Worm (Caenorhabditis elegans): Measurements from ENCODE around the gene Y22D7AL.7.
A peak's percentile ranks its signal among the peaks of the same experiment; 100 is the strongest.

The Y22D7AL.7 gene

DNA sequence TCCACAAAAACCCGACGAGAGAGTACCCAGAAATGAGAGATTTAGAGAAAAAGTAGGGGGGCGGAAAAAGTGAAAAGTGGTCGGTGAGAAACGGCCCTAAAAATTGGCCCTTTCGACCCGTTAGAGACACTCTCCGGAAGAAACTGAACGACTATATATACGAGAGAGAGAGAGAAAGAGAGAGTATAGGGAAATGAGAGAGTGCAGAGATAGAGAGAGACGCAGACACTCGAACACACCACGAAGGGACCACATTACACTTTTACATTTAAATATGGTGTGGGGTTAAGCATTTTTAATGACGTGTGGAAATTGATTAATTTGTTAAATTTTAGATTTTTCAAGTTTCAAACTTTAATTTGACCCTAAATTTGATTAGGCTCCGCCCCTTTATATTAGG is 15.1 kb downstream of the Y22D7AL.7 start (continued):
- TF ChIP-seq ceh-16 (tag; optimal IDR thresholded peaks at IDR 0.05), result no peak
- no peak for TF ChIP-seq nhr-129 (tag; optimal IDR thresholded peaks at IDR 0.05)
- no peak for TF ChIP-seq zag-1 (tag; optimal IDR thresholded peaks at IDR 0.05)
- TF ChIP-seq elt-3 (tag; optimal IDR thresholded peaks at IDR 0.05), result no peak
- TF ChIP-seq ama-1 (optimal IDR thresholded peaks at IDR 0.05), result no peak
- no peak for TF ChIP-seq ztf-4 (tag; optimal IDR thresholded peaks at IDR 0.05)
- no peak for TF ChIP-seq skn-1 (tag; optimal IDR thresholded peaks at IDR 0.05)
- TF ChIP-seq crh-2 (tag; optimal IDR thresholded peaks at IDR 0.05), result peak; percentile 39
- TF ChIP-seq lin-39 (tag; optimal IDR thresholded peaks at IDR 0.05), result no peak

DNA sequence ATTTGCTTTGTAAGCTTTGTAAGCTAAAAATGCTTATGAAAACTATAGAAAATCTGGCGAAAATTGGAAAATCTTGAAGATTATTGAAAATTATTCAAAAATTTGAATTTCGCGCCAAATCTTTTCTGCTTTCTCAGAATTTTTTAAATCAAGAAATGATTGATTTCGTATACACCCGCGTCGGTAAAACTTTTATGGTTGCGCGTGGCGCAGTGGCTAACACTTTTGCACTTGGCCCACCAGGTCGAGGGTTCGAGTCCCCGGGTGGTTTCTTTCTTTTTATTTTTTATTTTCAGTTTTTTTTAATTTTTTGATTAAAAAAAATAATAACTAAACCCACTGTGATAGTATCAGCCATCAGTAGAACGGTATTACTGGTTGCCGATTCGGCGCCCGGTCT is 22.4 kb downstream of the Y22D7AL.7 start:
- TF ChIP-seq aly-2 (tag; optimal IDR thresholded peaks at IDR 0.05) (no peak), ceh-16 (tag; optimal IDR thresholded peaks at IDR 0.05) (no peak), snpc-4 (tag; optimal IDR thresholded peaks at IDR 0.05) (no peak), unc-55 (GFP tag; optimal IDR thresholded peaks at IDR 0.05) (no peak), egl-27 (tag; optimal IDR thresholded peaks at IDR 0.05) (no peak), ZK546.5 (tag; optimal IDR thresholded peaks at IDR 0.05) (no peak), peb-1 (tag; optimal IDR thresholded peaks at IDR 0.05) (no peak)

- TF ChIP-seq lsy-2 (tag; optimal IDR thresholded peaks at IDR 0.05), result peak in 1 of 2 experiments; percentile 3
- TF ChIP-seq nhr-77 (tag; optimal IDR thresholded peaks at IDR 0.05), result no peak
Measured at ce11 chrIII:1600670-1601194, 24.2 kb downstream of the Y22D7AL.7 start, which contains the start of gene sms-3. sms-3 (minus strand) TSS chrIII:1601144.

- TF ChIP-seq nhr-6 (tag; optimal IDR thresholded peaks at IDR 0.05) (no peak), nhr-77 (tag; optimal IDR thresholded peaks at IDR 0.05) (no peak), ceh-16 (tag; optimal IDR thresholded peaks at IDR 0.05) (no peak), ZK546.5 (tag; optimal IDR thresholded peaks at IDR 0.05) (no peak), sma-9 (GFP tag; optimal IDR thresholded peaks at IDR 0.05) (peak; percentile 53), sma-9 (tag; optimal IDR thresholded peaks at IDR 0.05) (no peak), ama-1 (optimal IDR thresholded peaks at IDR 0.05) (no peak), nhr-129 (tag; optimal IDR thresholded peaks at IDR 0.05) (peak; percentile 8), zag-1 (tag; optimal IDR thresholded peaks at IDR 0.05) (no peak), alr-1 (tag; optimal IDR thresholded peaks at IDR 0.05) (no peak), F13H6.1 (tag; optimal IDR thresholded peaks at IDR 0.05) (peak; percentile 20), elt-3 (tag; optimal IDR thresholded peaks at IDR 0.05) (no peak), R02D3.7 (tag; optimal IDR thresholded peaks at IDR 0.05) (no peak), lin-13 (GFP tag; optimal IDR thresholded peaks at IDR 0.05) (peak; percentile 61), nhr-25 (tag; optimal IDR thresholded peaks at IDR 0.05) (peak; percentile 64), C34F6.9 (tag; optimal IDR thresholded peaks at IDR 0.05) (peak; percentile 2), skn-1 (tag; optimal IDR thresholded peaks at IDR 0.05) (no peak), nhr-10 (tag; optimal IDR thresholded peaks at IDR 0.05) (no peak), nhr-237 (tag; optimal IDR thresholded peaks at IDR 0.05) (no peak), blmp-1 (tag; optimal IDR thresholded peaks at IDR 0.05; ENCODE audit: insufficient read depth) (no peak), Y55F3AM.14 (GFP tag; optimal IDR thresholded peaks at IDR 0.05) (peak; percentile 65), egl-27 (tag; optimal IDR thresholded peaks at IDR 0.05) (no peak), ztf-11 (tag; optimal IDR thresholded peaks at IDR 0.05) (no peak), lsy-2 (tag; optimal IDR thresholded peaks at IDR 0.05) (peak in 1 of 2 experiments; percentile 24), dmd-4 (tag; optimal IDR thresholded peaks at IDR 0.05) (no peak), sem-4 (tag; optimal IDR thresholded peaks at IDR 0.05) (no peak), mdl-1 (tag; optimal IDR thresholded peaks at IDR 0.05) (no peak), ztf-4 (tag; optimal IDR thresholded peaks at IDR 0.05) (no peak), nhr-12 (tag; optimal IDR thresholded peaks at IDR 0.05) (no peak), nhr-11 (tag; optimal IDR thresholded peaks at IDR 0.05) (no peak), nhr-23 (tag; optimal IDR thresholded peaks at IDR 0.05) (no peak), snpc-4 (tag; optimal IDR thresholded peaks at IDR 0.05) (no peak), fos-1 (tag; optimal IDR thresholded peaks at IDR 0.05) (no peak), unc-62 (GFP tag; optimal IDR thresholded peaks at IDR 0.05) (no peak), lin-39 (tag; optimal IDR thresholded peaks at IDR 0.05) (no peak), nhr-21 (tag; optimal IDR thresholded peaks at IDR 0.05) (peak; percentile 0), lin-11 (tag; optimal IDR thresholded peaks at IDR 0.05) (no peak), elt-1 (tag; optimal IDR thresholded peaks at IDR 0.05) (no peak), mab-5 (tag; optimal IDR thresholded peaks at IDR 0.05) (no peak), unc-55 (GFP tag; optimal IDR thresholded peaks at IDR 0.05) (no peak), gmeb-1 (tag; optimal IDR thresholded peaks at IDR 0.05) (no peak), mbf-1 (tag; optimal IDR thresholded peaks at IDR 0.05) (no peak), ceh-82 (tag; optimal IDR thresholded peaks at IDR 0.05) (no peak), crh-2 (tag; optimal IDR thresholded peaks at IDR 0.05) (peak; percentile 22)
Measured at ce11 chrIII:1601464-1602169, 25.1 kb downstream of the Y22D7AL.7 start.

Data from whole organism, L2 larva.